Worm (Caenorhabditis elegans): Measurements from ENCODE around the gene apl-1.

apl-1 gene

DNA sequence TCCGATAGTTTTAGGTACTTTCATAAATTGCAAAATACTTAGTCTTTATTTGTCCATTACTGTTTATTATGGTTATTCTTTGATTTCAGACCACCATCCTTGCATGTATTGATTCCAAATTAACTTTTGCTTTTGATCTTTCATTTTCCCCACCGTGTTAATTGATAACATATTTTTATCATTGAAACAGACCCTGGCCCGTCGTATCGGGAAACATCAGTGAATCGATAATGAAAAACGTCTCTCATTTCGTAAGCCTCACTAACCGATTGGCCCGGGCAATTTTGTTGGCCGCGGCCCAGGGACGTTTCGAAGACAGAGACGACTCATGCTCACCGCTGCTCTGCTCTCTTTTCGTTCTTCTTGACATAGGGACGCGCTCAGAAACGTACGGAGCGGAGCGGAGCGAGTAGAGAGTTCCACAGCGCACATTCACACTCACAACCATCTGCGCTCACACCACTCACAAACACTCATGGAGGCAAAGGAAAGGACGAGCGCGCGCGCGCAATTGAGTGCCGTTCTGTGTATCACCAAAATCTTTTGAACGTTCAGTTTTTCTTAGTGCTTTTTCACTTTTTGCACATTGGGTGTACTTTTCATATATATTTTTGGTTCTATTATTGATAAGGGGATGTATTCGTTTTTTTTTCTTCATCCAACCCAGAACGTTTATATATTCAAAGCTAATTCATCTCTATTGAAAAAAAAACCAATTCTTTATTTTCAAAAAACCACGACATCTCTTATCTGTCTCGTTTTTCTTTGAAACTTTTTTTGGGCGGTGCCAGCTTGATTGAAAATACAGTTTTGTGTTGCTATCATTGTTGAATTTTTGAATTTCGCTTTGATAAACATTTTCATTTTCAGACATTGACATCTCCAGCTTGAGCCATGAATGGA is 52.7 kb downstream of the apl-1 start, which contains the start of gene C24H10.2 (continued):
- no peak for TF ChIP-seq pha-4 (tag; optimal IDR thresholded peaks at IDR 0.05)
- TF ChIP-seq ets-4 (tag; optimal IDR thresholded peaks at IDR 0.05): peak; percentile 20
- no peak for TF ChIP-seq fkh-10 (GFP tag; optimal IDR thresholded peaks at IDR 0.05)
- TF ChIP-seq ztf-16 (tag; optimal IDR thresholded peaks at IDR 0.05): no peak
- no peak for TF ChIP-seq madf-2 (tag; optimal IDR thresholded peaks at IDR 0.05)
- peak; percentile 71 for TF ChIP-seq nfya-1 (tag; optimal IDR thresholded peaks at IDR 0.05)
- no peak for TF ChIP-seq sox-4 (tag; optimal IDR thresholded peaks at IDR 0.05)
- TF ChIP-seq ceh-22 (tag; optimal IDR thresholded peaks at IDR 0.05): no peak
- TF ChIP-seq unc-3 (GFP tag; conservative IDR thresholded peaks at IDR 0.05): no peak
- no peak for TF ChIP-seq unc-3 (tag; optimal IDR thresholded peaks at IDR 0.05)
- no peak for TF ChIP-seq sox-2 (GFP tag; IDR thresholded peaks at IDR 0.05)
- TF ChIP-seq ceh-19 (GFP tag; optimal IDR thresholded peaks at IDR 0.05): no peak
- no peak for TF ChIP-seq ama-1 (optimal IDR thresholded peaks at IDR 0.05)
- peak; percentile 7 for TF ChIP-seq ceh-48 (tag; optimal IDR thresholded peaks at IDR 0.05)
- TF ChIP-seq syd-9 (tag; optimal IDR thresholded peaks at IDR 0.05): peak; percentile 19
- no peak for TF ChIP-seq eyg-1 (tag; optimal IDR thresholded peaks at IDR 0.05)
- TF ChIP-seq zip-5 (tag; optimal IDR thresholded peaks at IDR 0.05): no peak
- TF ChIP-seq fkh-6 (tag; optimal IDR thresholded peaks at IDR 0.05): peak; percentile 7
- TF ChIP-seq nhr-11 (tag; optimal IDR thresholded peaks at IDR 0.05): no peak
- TF ChIP-seq pax-1 (tag; optimal IDR thresholded peaks at IDR 0.05): no peak
- no peak for TF ChIP-seq tbx-7 (tag; optimal IDR thresholded peaks at IDR 0.05)
- TF ChIP-seq unc-55 (GFP tag; optimal IDR thresholded peaks at IDR 0.05): peak; percentile 10
- no peak for TF ChIP-seq mec-3 (tag; optimal IDR thresholded peaks at IDR 0.05; ENCODE audit: borderline replicate concordance)
- TF ChIP-seq unc-86 (tag; optimal IDR thresholded peaks at IDR 0.05): no peak
- peak; percentile 30 for TF ChIP-seq ceh-18 (tag; optimal IDR thresholded peaks at IDR 0.05)
- peak; percentile 25 for TF ChIP-seq C08G9.2 (tag; optimal IDR thresholded peaks at IDR 0.05)
- TF ChIP-seq pros-1 (tag; optimal IDR thresholded peaks at IDR 0.05): no peak
- TF ChIP-seq ceh-31 (tag; optimal IDR thresholded peaks at IDR 0.05): peak; percentile 54
- TF ChIP-seq odd-2 (tag; optimal IDR thresholded peaks at IDR 0.05): no peak
- no peak for TF ChIP-seq hlh-13 (GFP tag; optimal IDR thresholded peaks at IDR 0.05)
- no peak for TF ChIP-seq hlh-15 (tag; optimal IDR thresholded peaks at IDR 0.05)
- TF ChIP-seq ceh-6 (GFP tag; optimal IDR thresholded peaks at IDR 0.05): no peak
- TF ChIP-seq lin-11 (tag; optimal IDR thresholded peaks at IDR 0.05): no peak
- peak; percentile 20 for TF ChIP-seq ref-2 (tag; optimal IDR thresholded peaks at IDR 0.05)

Measured in whole organism, late embryonic.